Worm (Caenorhabditis elegans): ENCODE measurements around the gene srbc-42.

DNA sequence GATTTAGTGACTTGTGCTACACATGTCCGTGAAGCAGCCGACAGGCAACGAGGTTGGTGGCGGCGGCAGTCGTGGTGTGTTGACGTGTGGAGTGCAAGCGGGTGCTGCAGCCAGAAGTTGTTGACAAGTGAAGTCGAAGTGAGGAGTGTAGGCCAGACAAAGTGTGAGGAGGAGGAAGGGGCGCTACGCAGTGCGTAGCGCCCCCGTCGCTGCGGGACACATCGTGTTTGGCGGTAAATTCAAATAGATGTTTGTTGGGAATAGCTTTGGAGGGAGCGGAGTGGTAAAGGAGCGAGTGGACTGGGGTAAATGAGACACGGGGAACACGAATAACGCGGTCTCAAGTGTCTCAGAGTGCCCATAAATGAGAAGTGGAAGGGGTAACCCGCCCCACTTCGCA lies 5.5 kb downstream of the srbc-42 start:
- TF ChIP-seq cog-1 (tag; optimal IDR thresholded peaks at IDR 0.05) (no peak), ref-1 (GFP tag; conservative IDR thresholded peaks at IDR 0.05) (no peak), ztf-29 (GFP tag; IDR thresholded peaks at IDR 0.05) (no peak), flt-1 (GFP tag; IDR thresholded peaks at IDR 0.05) (no peak), ztf-23 (GFP tag; IDR thresholded peaks at IDR 0.05) (peak; percentile 98), tab-1 (GFP tag; IDR thresholded peaks at IDR 0.05) (no peak)
